Worm (Caenorhabditis elegans): ENCODE results near the gene F20A1.4.

ce11 chrV:7050153-7050552 lies 28.5 kb upstream of the F20A1.4 start:
- TF ChIP-seq nhr-76 (tag; optimal IDR thresholded peaks at IDR 0.05): no peak
- TF ChIP-seq egl-27 (tag; optimal IDR thresholded peaks at IDR 0.05): no peak
- TF ChIP-seq nhr-77 (tag; optimal IDR thresholded peaks at IDR 0.05): no peak
- TF ChIP-seq jun-1 (tag; optimal IDR thresholded peaks at IDR 0.05): no peak
- TF ChIP-seq swsn-7 (tag; optimal IDR thresholded peaks at IDR 0.05): no peak
- TF ChIP-seq efl-3 (GFP tag; optimal IDR thresholded peaks at IDR 0.05): no peak
- TF ChIP-seq nhr-11 (tag; optimal IDR thresholded peaks at IDR 0.05): no peak
- TF ChIP-seq ceh-82 (tag; optimal IDR thresholded peaks at IDR 0.05): no peak
- TF ChIP-seq hlh-4 (tag; optimal IDR thresholded peaks at IDR 0.05): no peak
- TF ChIP-seq mep-1 (tag; optimal IDR thresholded peaks at IDR 0.05): no peak

Data from whole organism, L1 larva.